ENCODE assay signal across 1 fruit fly cellular context in genomic region chr2L:7940459-7941343, dm6.
TF ChIP-seq lines count a peak whose summit lies in the region.

No protein-coding gene starts in this region.

TF ChIP-seq in whole organism, embryonic, 481 proteins besides CTCF, POLR2A, EP300 and RAD21 (continued from another document and continues in another):
- TF ChIP-seq psq (GFP tag; optimal IDR thresholded peaks at IDR 0.05; lab: Kevin White, UChicago) (no peak), CG9609 (GFP tag; optimal IDR thresholded peaks at IDR 0.05; lab: Kevin White, UChicago) (no peak), CG7987 (GFP tag; optimal IDR thresholded peaks at IDR 0.05; lab: Kevin White, UChicago) (peak; percentile 5), zfh2 (GFP tag; optimal IDR thresholded peaks at IDR 0.05; lab: Kevin White, UChicago) (no peak), Atf3 (GFP tag; optimal IDR thresholded peaks at IDR 0.05; lab: Kevin White, UChicago) (no peak), H2.0 (GFP tag; IDR thresholded peaks at IDR 0.05; lab: Robert Waterston, UW) (no peak), sug (tag; optimal IDR thresholded peaks at IDR 0.05; lab: Kevin White, UChicago) (peak; percentile 47), ham (GFP tag; IDR thresholded peaks at IDR 0.05; lab: Robert Waterston, UW) (no peak), Chrac-16 (GFP tag; optimal IDR thresholded peaks at IDR 0.05; lab: Kevin White, UChicago) (no peak), CG8281 (tag; optimal IDR thresholded peaks at IDR 0.05; lab: Kevin White, UChicago) (no peak), gro (GFP tag; optimal IDR thresholded peaks at IDR 0.05; lab: Kevin White, UChicago) (peak; percentile 38), CG5245 (GFP tag; optimal IDR thresholded peaks at IDR 0.05; lab: Kevin White, UChicago) (no peak), CG3847 (GFP tag; IDR thresholded peaks at IDR 0.05; lab: Robert Waterston, UW) (0 out of 2 replicates have a peak, but pooled peaks have one; percentile 32), HLH3B (GFP tag; IDR thresholded peaks at IDR 0.05; lab: Robert Waterston, UW) (no peak), CG9876 (GFP tag; optimal IDR thresholded peaks at IDR 0.05; lab: Kevin White, UChicago) (no peak), Rx (GFP tag; IDR thresholded peaks at IDR 0.05; lab: Robert Waterston, UW) (0 out of 2 replicates have a peak, but pooled peaks have one; percentile 8), trem (tag; optimal IDR thresholded peaks at IDR 0.05; lab: Kevin White, UChicago) (no peak), lbe (GFP tag; optimal IDR thresholded peaks at IDR 0.05; lab: Kevin White, UChicago) (no peak), Hr78 (GFP tag; optimal IDR thresholded peaks at IDR 0.05; lab: Kevin White, UChicago) (no peak), NC2β (GFP tag; optimal IDR thresholded peaks at IDR 0.05; lab: Kevin White, UChicago) (no peak), HLHmδ (GFP tag; optimal IDR thresholded peaks at IDR 0.05; lab: Kevin White, UChicago) (no peak), Sox102F (GFP tag; optimal IDR thresholded peaks at IDR 0.05; lab: Kevin White, UChicago) (no peak), pum (GFP tag; optimal IDR thresholded peaks at IDR 0.05; lab: Kevin White, UChicago) (no peak), CG14710 (tag; optimal IDR thresholded peaks at IDR 0.05; lab: Kevin White, UChicago) (no peak), Fer2 (tag; optimal IDR thresholded peaks at IDR 0.05; lab: Kevin White, UChicago) (peak; percentile 39), CG3163 (GFP tag; optimal IDR thresholded peaks at IDR 0.05; lab: Kevin White, UChicago) (no peak), Dad (GFP tag; optimal IDR thresholded peaks at IDR 0.05; lab: Kevin White, UChicago) (no peak), dpn (GFP tag; optimal IDR thresholded peaks at IDR 0.05; lab: Kevin White, UChicago) (no peak), ftz-f1 (GFP tag; optimal IDR thresholded peaks at IDR 0.05; lab: Kevin White, UChicago) (no peak), Scr (GFP tag; IDR thresholded peaks at IDR 0.05; lab: Robert Waterston, UW; ENCODE audit: partially characterized antibody) (no peak), CG17829 (tag; optimal IDR thresholded peaks at IDR 0.05; lab: Kevin White, UChicago) (no peak), HLH54F (GFP tag; optimal IDR thresholded peaks at IDR 0.05; lab: Kevin White, UChicago) (no peak), unpg (GFP tag; optimal IDR thresholded peaks at IDR 0.05; lab: Kevin White, UChicago) (peak; percentile 12), CG13894 (tag; optimal IDR thresholded peaks at IDR 0.05; lab: Kevin White, UChicago) (peak; percentile 75), CG31365 (tag; optimal IDR thresholded peaks at IDR 0.05; lab: Kevin White, UChicago) (no peak), en (GFP tag; optimal IDR thresholded peaks at IDR 0.05; lab: Kevin White, UChicago) (no peak), CG13424 (tag; optimal IDR thresholded peaks at IDR 0.05; lab: Kevin White, UChicago) (no peak), bcd (GFP tag; optimal IDR thresholded peaks at IDR 0.05; lab: Kevin White, UChicago) (peak; percentile 3), slou (GFP tag; optimal IDR thresholded peaks at IDR 0.05; lab: Kevin White, UChicago) (no peak), jumu (GFP tag; optimal IDR thresholded peaks at IDR 0.05; lab: Kevin White, UChicago) (no peak), Ravus (GFP tag; IDR thresholded peaks at IDR 0.05; lab: Robert Waterston, UW) (no peak), Ssrp (tag; optimal IDR thresholded peaks at IDR 0.05; lab: Kevin White, UChicago) (no peak), tll (GFP tag; optimal IDR thresholded peaks at IDR 0.05; lab: Kevin White, UChicago) (no peak), Blimp-1 (GFP tag; optimal IDR thresholded peaks at IDR 0.05; lab: Kevin White, UChicago) (no peak), Neu2 (GFP tag; optimal IDR thresholded peaks at IDR 0.05; lab: Kevin White, UChicago; ENCODE audit: borderline replicate concordance) (no peak), Six4 (GFP tag; optimal IDR thresholded peaks at IDR 0.05; lab: Kevin White, UChicago) (no peak), gcm2 (GFP tag; optimal IDR thresholded peaks at IDR 0.05; lab: Kevin White, UChicago) (no peak), prd (optimal IDR thresholded peaks at IDR 0.05; lab: Kevin White, UChicago) (no peak), prd (GFP tag; IDR thresholded peaks at IDR 0.05; lab: Robert Waterston, UW) (no peak), Mes4 (GFP tag; optimal IDR thresholded peaks at IDR 0.05; lab: Kevin White, UChicago) (no peak), CG7928 (GFP tag; optimal IDR thresholded peaks at IDR 0.05; lab: Kevin White, UChicago) (no peak), Dfd (GFP tag; optimal IDR thresholded peaks at IDR 0.05; lab: Kevin White, UChicago) (no peak), B-H1 (GFP tag; IDR thresholded peaks at IDR 0.05; lab: Robert Waterston, UW) (no peak), pb (GFP tag; optimal IDR thresholded peaks at IDR 0.05; lab: Kevin White, UChicago) (peak; percentile 37), bab2 (GFP tag; optimal IDR thresholded peaks at IDR 0.05; lab: Kevin White, UChicago) (no peak), kni (GFP tag; optimal IDR thresholded peaks at IDR 0.05; lab: Kevin White, UChicago) (peak; percentile 58), luna (GFP tag; optimal IDR thresholded peaks at IDR 0.05; lab: Kevin White, UChicago) (peak; percentile 29), dan (GFP tag; IDR thresholded peaks at IDR 0.05; lab: Robert Waterston, UW) (no peak), CG13123 (GFP tag; optimal IDR thresholded peaks at IDR 0.05; lab: Kevin White, UChicago) (no peak), CG11093 (GFP tag; IDR thresholded peaks at IDR 0.05; lab: Robert Waterston, UW) (no peak), tx (GFP tag; optimal IDR thresholded peaks at IDR 0.05; lab: Kevin White, UChicago) (no peak), sob (GFP tag; IDR thresholded peaks at IDR 0.05; lab: Robert Waterston, UW) (0 out of 2 replicates have a peak, but pooled peaks have one; percentile 23), CG8478 (optimal IDR thresholded peaks at IDR 0.05; lab: Kevin White, UChicago) (peak; percentile 72), fd64A (GFP tag; optimal IDR thresholded peaks at IDR 0.05; lab: Kevin White, UChicago) (peak; percentile 42), tap (tag; optimal IDR thresholded peaks at IDR 0.05; lab: Kevin White, UChicago) (peak; percentile 46), CoRest (tag; optimal IDR thresholded peaks at IDR 0.05; lab: Kevin White, UChicago) (no peak), Dref (GFP tag; IDR thresholded peaks at IDR 0.05; lab: Robert Waterston, UW) (no peak), Opbp (GFP tag; IDR thresholded peaks at IDR 0.05; lab: Robert Waterston, UW; ENCODE audit: partially characterized antibody) (no peak), ttk (GFP tag; IDR thresholded peaks at IDR 0.05; lab: Robert Waterston, UW) (no peak), CG10565 (GFP tag; optimal IDR thresholded peaks at IDR 0.05; lab: Kevin White, UChicago) (no peak), MBD-R2 (GFP tag; IDR thresholded peaks at IDR 0.05; lab: Robert Waterston, UW) (no peak), Dek (tag; optimal IDR thresholded peaks at IDR 0.05; lab: Kevin White, UChicago) (no peak), pros (GFP tag; optimal IDR thresholded peaks at IDR 0.05; lab: Kevin White, UChicago) (no peak), E2f2 (GFP tag; IDR thresholded peaks at IDR 0.05; lab: Robert Waterston, UW) (0 out of 2 replicates have a peak, but pooled peaks have one; percentile 10), CG17385 (GFP tag; optimal IDR thresholded peaks at IDR 0.05; lab: Kevin White, UChicago) (peak; percentile 86), Usf (GFP tag; optimal IDR thresholded peaks at IDR 0.05; lab: Kevin White, UChicago) (no peak), ewg (GFP tag; optimal IDR thresholded peaks at IDR 0.05; lab: Kevin White, UChicago) (no peak), gce (GFP tag; IDR thresholded peaks at IDR 0.05; lab: Robert Waterston, UW) (0 out of 3 replicates have a peak, but pooled peaks have one; percentile 10), CG12155 (GFP tag; optimal IDR thresholded peaks at IDR 0.05; lab: Kevin White, UChicago) (no peak), CG18011 (GFP tag; optimal IDR thresholded peaks at IDR 0.05; lab: Kevin White, UChicago) (no peak), sd (tag; optimal IDR thresholded peaks at IDR 0.05; lab: Kevin White, UChicago) (no peak), GATAe (GFP tag; conservative IDR thresholded peaks at IDR 0.05; lab: Robert Waterston, UW) (no peak), corto (GFP tag; optimal IDR thresholded peaks at IDR 0.05; lab: Kevin White, UChicago) (no peak), CG9932 (GFP tag; IDR thresholded peaks at IDR 0.05; lab: Robert Waterston, UW) (no peak), lola (GFP tag; optimal IDR thresholded peaks at IDR 0.05; lab: Kevin White, UChicago) (no peak), Doc3 (GFP tag; IDR thresholded peaks at IDR 0.05; lab: Robert Waterston, UW; ENCODE audit: partially characterized antibody) (no peak), Max (GFP tag; optimal IDR thresholded peaks at IDR 0.05; lab: Kevin White, UChicago) (no peak), CG4424 (GFP tag; optimal IDR thresholded peaks at IDR 0.05; lab: Kevin White, UChicago) (no peak), Dp (GFP tag; optimal IDR thresholded peaks at IDR 0.05; lab: Kevin White, UChicago) (no peak), dmrt99B (tag; optimal IDR thresholded peaks at IDR 0.05; lab: Kevin White, UChicago) (peak; percentile 45), CG15601 (tag; optimal IDR thresholded peaks at IDR 0.05; lab: Kevin White, UChicago) (no peak), CG16779 (GFP tag; IDR thresholded peaks at IDR 0.05; lab: Robert Waterston, UW) (no peak), CG9727 (GFP tag; optimal IDR thresholded peaks at IDR 0.05; lab: Kevin White, UChicago) (no peak), CG5180 (GFP tag; optimal IDR thresholded peaks at IDR 0.05; lab: Kevin White, UChicago) (peak; percentile 52), shn (GFP tag; optimal IDR thresholded peaks at IDR 0.05; lab: Kevin White, UChicago) (no peak), D19A (tag; optimal IDR thresholded peaks at IDR 0.05; lab: Kevin White, UChicago) (no peak), H15 (GFP tag; IDR thresholded peaks at IDR 0.05; lab: Robert Waterston, UW) (no peak), slp2 (GFP tag; optimal IDR thresholded peaks at IDR 0.05; lab: Kevin White, UChicago) (no peak), abd-A (tag; optimal IDR thresholded peaks at IDR 0.05; lab: Kevin White, UChicago) (peak; percentile 94), cato (GFP tag; optimal IDR thresholded peaks at IDR 0.05; lab: Kevin White, UChicago; ENCODE audit: borderline replicate concordance) (no peak), CG6254 (GFP tag; optimal IDR thresholded peaks at IDR 0.05; lab: Kevin White, UChicago) (no peak), Bgb (GFP tag; IDR thresholded peaks at IDR 0.05; lab: Robert Waterston, UW; ENCODE audit: partially characterized antibody) (no peak), Hr3 (GFP tag; optimal IDR thresholded peaks at IDR 0.05; lab: Kevin White, UChicago) (no peak), ci (GFP tag; IDR thresholded peaks at IDR 0.05; lab: Robert Waterston, UW) (peak; percentile 67), bowl (GFP tag; IDR thresholded peaks at IDR 0.05; lab: Robert Waterston, UW) (no peak), Dbx (GFP tag; IDR thresholded peaks at IDR 0.05; lab: Robert Waterston, UW) (no peak; the same call in 2 of the 3 replicates), CG8388 (GFP tag; optimal IDR thresholded peaks at IDR 0.05; lab: Kevin White, UChicago) (no peak), sim (GFP tag; IDR thresholded peaks at IDR 0.05; lab: Robert Waterston, UW) (no peak), CG1792 (GFP tag; optimal IDR thresholded peaks at IDR 0.05; lab: Kevin White, UChicago) (no peak), CG1529 (GFP tag; optimal IDR thresholded peaks at IDR 0.05; lab: Kevin White, UChicago) (no peak), CG14965 (GFP tag; optimal IDR thresholded peaks at IDR 0.05; lab: Kevin White, UChicago; ENCODE audit: borderline replicate concordance) (no peak), HHEX (GFP tag; optimal IDR thresholded peaks at IDR 0.05; lab: Kevin White, UChicago) (peak; percentile 53), cg (GFP tag; optimal IDR thresholded peaks at IDR 0.05; lab: Kevin White, UChicago) (peak; percentile 70), Nf-YB (GFP tag; optimal IDR thresholded peaks at IDR 0.05; lab: Kevin White, UChicago) (no peak), chn (GFP tag; optimal IDR thresholded peaks at IDR 0.05; lab: Kevin White, UChicago) (no peak), ssp (GFP tag; IDR thresholded peaks at IDR 0.05; lab: Robert Waterston, UW) (no peak), nerfin-2 (GFP tag; IDR thresholded peaks at IDR 0.05; lab: Robert Waterston, UW; ENCODE audit: partially characterized antibody) (no peak), ap (GFP tag; IDR thresholded peaks at IDR 0.05; lab: Robert Waterston, UW) (no peak), CG9817 (tag; optimal IDR thresholded peaks at IDR 0.05; lab: Kevin White, UChicago) (peak; percentile 7), CG11695 (GFP tag; IDR thresholded peaks at IDR 0.05; lab: Robert Waterston, UW) (0 out of 3 replicates have a peak, but pooled peaks have one; percentile 12), lab (GFP tag; optimal IDR thresholded peaks at IDR 0.05; lab: Kevin White, UChicago) (peak; percentile 70), mirr (GFP tag; optimal IDR thresholded peaks at IDR 0.05; lab: Kevin White, UChicago) (peak; percentile 75), NK7.1 (GFP tag; optimal IDR thresholded peaks at IDR 0.05; lab: Kevin White, UChicago) (no peak), CG34376 (GFP tag; optimal IDR thresholded peaks at IDR 0.05; lab: Kevin White, UChicago) (peak; percentile 84), CG4404 (GFP tag; IDR thresholded peaks at IDR 0.05; lab: Robert Waterston, UW) (no peak), Vsx1 (GFP tag; optimal IDR thresholded peaks at IDR 0.05; lab: Kevin White, UChicago) (no peak), CG15011 (GFP tag; optimal IDR thresholded peaks at IDR 0.05; lab: Kevin White, UChicago) (no peak), CG34224 (GFP tag; IDR thresholded peaks at IDR 0.05; lab: Robert Waterston, UW; ENCODE audit: partially characterized antibody) (no peak), row (GFP tag; IDR thresholded peaks at IDR 0.05; lab: Robert Waterston, UW) (no peak), CG2889 (GFP tag; IDR thresholded peaks at IDR 0.05; lab: Robert Waterston, UW) (no peak), Aef1 (GFP tag; IDR thresholded peaks at IDR 0.05; lab: Robert Waterston, UW) (no peak), CG6689 (GFP tag; IDR thresholded peaks at IDR 0.05; lab: Robert Waterston, UW) (no peak), CG4282 (GFP tag; optimal IDR thresholded peaks at IDR 0.05; lab: Kevin White, UChicago) (no peak), lmd (GFP tag; IDR thresholded peaks at IDR 0.05; lab: Robert Waterston, UW) (no peak), B-H2 (GFP tag; optimal IDR thresholded peaks at IDR 0.05; lab: Kevin White, UChicago) (peak; percentile 77), CG14050 (GFP tag; IDR thresholded peaks at IDR 0.05; lab: Robert Waterston, UW) (no peak), C15 (GFP tag; IDR thresholded peaks at IDR 0.05; lab: Robert Waterston, UW) (no peak), wor (GFP tag; IDR thresholded peaks at IDR 0.05; lab: Robert Waterston, UW) (no peak)
